Worm (Caenorhabditis elegans): ENCODE measurements around the gene arrd-7.

- TF ChIP-seq W03F9.2 (tag; optimal IDR thresholded peaks at IDR 0.05) (no peak), him-1 (tag; optimal IDR thresholded peaks at IDR 0.05) (no peak)
Measured at ce11 chrII:12052924-12053323, 9.5 kb downstream of the arrd-7 start.

Measured in whole organism, L4/young adult.